Fruit fly (Drosophila melanogaster) whole organism: ENCODE results near the gene Fst.
"Not testable (repeated sequence)": the region's sequence is repeated elsewhere in the genome, so short reads cannot be mapped to it uniquely, and the experiment has no call there.

Source experiments
- CG8478 ChIP-seq: fragments of >200 bp; optimal IDR thresholded peaks from 2 replicates; lab custom pipeline; 2018; ENCODE audit warnings: inconsistent platforms
- EcR ChIP-seq, 2 experiments: fragments of >200 bp; optimal IDR thresholded peaks; 2 replicates each; lab custom pipeline; 2017; ENCODE audit warnings: missing biosample characterization in 2 of 2, missing genetic modification characterization in 2 of 2, missing genetic modification reagents in 2 of 2
- pan ChIP-seq: fragments of >200 bp; optimal IDR thresholded peaks from 2 replicates; lab custom pipeline; 2017
- psq ChIP-seq: fragments of >200 bp; optimal IDR thresholded peaks from 2 replicates; lab custom pipeline; 2017
- usp ChIP-seq: fragments of >200 bp; optimal IDR thresholded peaks from 2 replicates; lab custom pipeline; 2017; ENCODE audit warnings: missing biosample characterization, missing genetic modification characterization, mixed read lengths

dm6 chr3R:9692675-9693129 lies 46.7 kb upstream of the Fst start, which contains the start of the genes Unc-115b, p24-2 and CG32939:
- TF ChIP-seq usp (GFP tag; lab: Kevin White, UChicago); pan (lab: Kevin White, UChicago); psq (lab: Kevin White, UChicago); EcR (GFP tag; optimal IDR thresholded peaks at IDR 0.05; lab: Kevin White, UChicago); CG8478 (lab: Kevin White, UChicago): not testable (repeated sequence)
